Fruit fly (Drosophila melanogaster) Kc167 (cell line): ENCODE data around the gene Trs20.

Experiments used
- Myc ChIP-seq: fragments of >200 bp; optimal IDR thresholded peaks from 2 replicates; lab custom pipeline; 2017; ENCODE audit warnings: missing external identifiers
- Sin3A ChIP-seq: fragments of >200 bp; optimal IDR thresholded peaks from 2 replicates; lab custom pipeline; 2018; ENCODE audit warnings: missing external identifiers
- h ChIP-seq: fragments of >200 bp; optimal IDR thresholded peaks from 3 replicates; lab custom pipeline; 2018; ENCODE audit warnings: missing external identifiers
- insv ChIP-seq: fragments of >200 bp; optimal IDR thresholded peaks from 3 replicates; lab custom pipeline; 2018; ENCODE audit warnings: missing external identifiers
- psq ChIP-seq: fragments of >200 bp; optimal IDR thresholded peaks from 2 replicates; lab custom pipeline; 2017; ENCODE audit warnings: missing external identifiers
- ttk ChIP-seq: sonication (Bioruptor generic); optimal IDR thresholded peaks from 2 replicates; lab custom pipeline; 2017; ENCODE audit warnings: missing external identifiers

DNA sequence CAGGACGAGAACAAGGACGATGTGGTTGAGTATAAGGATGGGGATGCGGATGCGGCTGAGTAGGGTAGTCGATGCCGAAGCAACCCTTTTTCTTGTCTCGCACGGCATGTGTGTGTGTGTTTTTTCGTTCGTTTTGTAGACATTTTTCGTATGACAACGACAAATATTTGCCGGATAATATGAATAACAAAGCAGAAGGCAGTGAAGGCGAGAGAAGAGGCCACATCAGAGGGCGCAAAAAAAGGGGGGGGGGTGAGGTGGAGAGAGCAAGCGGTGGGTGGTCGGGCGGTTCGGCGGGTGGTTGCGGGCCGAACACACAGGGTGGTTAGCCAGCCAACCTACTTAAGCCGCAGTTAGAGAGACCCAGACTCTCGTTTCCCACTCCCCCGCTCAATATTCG is 40.9 kb upstream of the Trs20 start:
- TF ChIP-seq h (lab: Kevin White, UChicago) = no peak
- TF ChIP-seq ttk (lab: Kevin White, UChicago) = no peak
- no peak for TF ChIP-seq psq
- no peak for TF ChIP-seq insv
- no peak for TF ChIP-seq Sin3A (lab: Kevin White, UChicago)
- TF ChIP-seq Myc (lab: Kevin White, UChicago) = no peak
